Worm (Caenorhabditis elegans) whole organism, L4 larva: ENCODE data around the gene F09D12.2.
"Not testable (repeated sequence)": the region's sequence is repeated elsewhere in the genome, so short reads cannot be mapped to it uniquely, and the experiment has no call there.

Source experiments
- F10B5.3 ChIP-seq: sonication (generic microtip); optimal IDR thresholded peaks from 2 replicates; lab custom pipeline; 2016; ENCODE audit warnings: mild to moderate bottlenecking, missing genetic modification characterization, missing compliant biosample characterization
- T20F7.1 ChIP-seq: fragments of 200-800 bp; sonication (Bioruptor generic); optimal IDR thresholded peaks from 2 replicates; lab custom pipeline; 2018; ENCODE audit warnings: mild to moderate bottlenecking, missing genetic modification characterization, missing compliant biosample characterization
- Y105C5A.15 ChIP-seq: fragments of 200-800 bp; sonication (Bioruptor generic); IDR thresholded peaks from 2 replicates; pipeline ENCODE4 v1.3.6; 2022; ENCODE audit warnings: missing genetic modification characterization, missing compliant biosample characterization
- ZK337.2 ChIP-seq: fragments of 200-800 bp; sonication (Bioruptor generic); IDR thresholded peaks from 2 replicates; pipeline ENCODE4 v1.3.6; 2022; ENCODE audit warnings: missing genetic modification reagents, missing genetic modification characterization, missing compliant biosample characterization
- ama-1 ChIP-seq: fragments of 150-350 bp; optimal IDR thresholded peaks from 2 replicates; lab custom pipeline; 2014; ENCODE audit warnings: inconsistent platforms, mixed read lengths
- ceh-44 ChIP-seq: fragments of 200-800 bp; sonication (Bioruptor generic); IDR thresholded peaks from 2 replicates; pipeline ENCODE4 v1.3.6; 2022; ENCODE audit warnings: missing genetic modification reagents, missing genetic modification characterization, missing compliant biosample characterization
- daf-12 ChIP-seq: fragments of 150-350 bp; optimal IDR thresholded peaks from 2 replicates; lab custom pipeline; 2014; ENCODE audit warnings: missing biosample characterization, missing genetic modification reagents, missing genetic modification characterization
- gei-8 ChIP-seq: fragments of 200-800 bp; sonication (Bioruptor generic); optimal IDR thresholded peaks from 2 replicates; lab custom pipeline; 2018; ENCODE audit warnings: mild to moderate bottlenecking, missing genetic modification characterization, missing compliant biosample characterization
- jun-1 ChIP-seq: fragments of 150-350 bp; optimal IDR thresholded peaks from 2 replicates; lab custom pipeline; 2014; ENCODE audit warnings: missing biosample characterization, missing genetic modification reagents, missing genetic modification characterization
- lin-38 ChIP-seq: fragments of 200-800 bp; sonication (Bioruptor generic); IDR thresholded peaks from 2 replicates; pipeline ENCODE4 v1.3.6; 2022; ENCODE audit warnings: missing genetic modification reagents, missing genetic modification characterization, missing compliant biosample characterization
- lin-39 ChIP-seq: fragments of 150-350 bp; optimal IDR thresholded peaks from 2 replicates; lab custom pipeline; 2014; ENCODE audit warnings: missing biosample characterization, missing genetic modification reagents, missing genetic modification characterization
- mxl-3 ChIP-seq: fragments of 200-800 bp; sonication (Bioruptor generic); optimal IDR thresholded peaks from 2 replicates; lab custom pipeline; 2018; ENCODE audit warnings: mild to moderate bottlenecking, missing genetic modification characterization, missing compliant biosample characterization
- nhr-11 ChIP-seq: fragments of 150-350 bp; optimal IDR thresholded peaks from 2 replicates; lab custom pipeline; 2014; ENCODE audit warnings: missing biosample characterization, missing genetic modification characterization
- nhr-111 ChIP-seq: fragments of 200-800 bp; sonication (Bioruptor generic); optimal IDR thresholded peaks from 2 replicates; lab custom pipeline; 2018; ENCODE audit warnings: mild to moderate bottlenecking, missing genetic modification characterization, missing compliant biosample characterization
- nhr-41 ChIP-seq: fragments of 200-800 bp; sonication (Bioruptor generic); IDR thresholded peaks from 2 replicates; pipeline ENCODE4 v1.3.6; 2022; ENCODE audit warnings: missing genetic modification reagents, missing genetic modification characterization, missing compliant biosample characterization
- nhr-77 ChIP-seq: fragments of 150-350 bp; optimal IDR thresholded peaks from 2 replicates; lab custom pipeline; 2014; ENCODE audit warnings: missing biosample characterization, missing genetic modification characterization
- pqm-1 ChIP-seq: sonication (generic microtip); optimal IDR thresholded peaks from 2 replicates; lab custom pipeline; 2017; ENCODE audit warnings: missing biosample characterization, missing genetic modification characterization
- set-16 ChIP-seq: fragments of 200-800 bp; sonication (Bioruptor generic); IDR thresholded peaks from 2 replicates; pipeline ENCODE4 v1.3.6; 2022; ENCODE audit warnings: missing genetic modification reagents, missing genetic modification characterization, missing compliant biosample characterization
- snpc-4 ChIP-seq: fragments of 150-350 bp; optimal IDR thresholded peaks from 2 replicates; lab custom pipeline; 2014; ENCODE audit warnings: missing biosample characterization, missing genetic modification characterization
- unc-62 ChIP-seq, 3 experiments: fragments of 150-350 bp in 1 of 3; sonication (generic microtip); optimal IDR thresholded peaks in 2 of 3; peaks in 1 of 3; 1 replicate in 1 of 3; 2 replicates in 2 of 3; lab custom pipeline; 2014 to 2017; ENCODE audit warnings: missing biosample characterization in 3 of 3, missing genetic modification characterization in 3 of 3, missing genetic modification reagents in 3 of 3, missing genotype in 1 of 3
- ztf-11 ChIP-seq: fragments of 150-350 bp; optimal IDR thresholded peaks from 2 replicates; lab custom pipeline; 2014; ENCODE audit warnings: missing biosample characterization, missing genetic modification characterization

F09D12.2 gene

ce11 chrIV:3398078-3398477 is 45.9 kb downstream of the F09D12.2 start:
- TF ChIP-seq nhr-77 (tag; lab: Kevin White, UChicago), result no peak
- TF ChIP-seq unc-62 (GFP tag; optimal IDR thresholded peaks at IDR 0.05 in 1 of 2; lab: Kevin White, UChicago), result peak in 1 of 2 experiments; percentile 89
- TF ChIP-seq unc-62 (tag; optimal IDR thresholded peaks at IDR 0.05; lab: Kevin White, UChicago), result no peak
- TF ChIP-seq ceh-44 (GFP tag; lab: Robert Waterston, UW), result no peak
- TF ChIP-seq set-16 (GFP tag; lab: Robert Waterston, UW), result peak; percentile 82
- TF ChIP-seq Y105C5A.15 (GFP tag; lab: Robert Waterston, UW), result 0 out of 2 replicates have a peak, but pooled peaks have one; percentile 29

ce11 chrIV:3395581-3395980 is 48.4 kb downstream of the F09D12.2 start, which contains the start of gene C04C3.14:
C04C3.14 (plus strand) TSS chrIV:3395881.
- TF ChIP-seq T20F7.1 (GFP tag; lab: Kevin White, UChicago) (no peak), nhr-11 (tag; lab: Kevin White, UChicago) (no peak), mxl-3 (no peak), nhr-41 (GFP tag; lab: Robert Waterston, UW) (no peak), lin-39 (tag; lab: Kevin White, UChicago) (no peak), jun-1 (tag; lab: Kevin White, UChicago) (no peak), pqm-1 (tag; lab: Kevin White, UChicago) (no peak), ama-1 (no peak), ZK337.2 (GFP tag; lab: Robert Waterston, UW) (no peak), lin-38 (no peak), snpc-4 (tag; lab: Kevin White, UChicago) (no peak), nhr-111 (GFP tag; lab: Kevin White, UChicago) (no peak), gei-8 (GFP tag; lab: Kevin White, UChicago) (no peak), daf-12 (tag; lab: Kevin White, UChicago) (no peak)

- TF ChIP-seq F10B5.3; ztf-11 (tag; lab: Kevin White, UChicago); mxl-3: not testable (repeated sequence)
Measured at ce11 chrIV:3394066-3394465, 49.9 kb downstream of the F09D12.2 start, which contains the start of gene C04C3.4. C04C3.4 (plus strand) TSS chrIV:3394366.
